Worm (Caenorhabditis elegans): Measurements from ENCODE around the gene kin-16.

ce11 chrII:9443522-9443921 is 7.6 kb upstream of the kin-16 start, which contains the start of gene chil-15:
- TF ChIP-seq ztf-23 (GFP tag; IDR thresholded peaks at IDR 0.05) (no peak), ztf-29 (GFP tag; IDR thresholded peaks at IDR 0.05) (no peak), klf-2 (GFP tag; conservative IDR thresholded peaks at IDR 0.05) (no peak), ref-1 (GFP tag; conservative IDR thresholded peaks at IDR 0.05) (no peak)

Data from whole organism, midembryonic.